Worm (Caenorhabditis elegans): ENCODE data around the gene Y39A1C.1.

Y39A1C.1 gene

DNA sequence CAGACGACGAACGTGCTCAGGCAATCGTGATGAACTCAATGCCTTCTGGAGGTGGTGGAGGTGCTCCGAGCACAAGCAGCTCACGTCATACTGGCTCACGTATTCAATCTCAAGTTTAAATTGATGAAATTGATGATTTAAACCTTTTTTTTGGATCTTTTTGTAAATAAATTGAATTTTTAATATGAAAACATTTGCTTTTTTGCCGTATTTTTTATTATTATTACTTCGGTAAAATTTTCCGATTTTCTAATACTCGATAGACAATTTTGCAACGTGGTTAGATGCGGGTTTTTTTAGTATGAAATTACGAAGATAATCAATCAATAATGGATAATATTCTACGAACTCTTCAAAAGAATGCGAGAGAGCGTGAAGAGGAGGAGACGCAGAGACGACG lies 2.7 kb downstream of the Y39A1C.1 start, which contains the start of gene oxi-1:
Gene oxi-1 (plus strand): TSS at position 301 of the 400 bp plus-strand sequence.
- TF ChIP-seq fax-1 (tag; optimal IDR thresholded peaks at IDR 0.05): no peak
- TF ChIP-seq unc-55 (GFP tag; optimal IDR thresholded peaks at IDR 0.05): no peak
- TF ChIP-seq mec-3 (tag; optimal IDR thresholded peaks at IDR 0.05; ENCODE audit: borderline replicate concordance): no peak
- TF ChIP-seq sdc-2 (tag; optimal IDR thresholded peaks at IDR 0.05): no peak
- TF ChIP-seq hlh-15 (tag; optimal IDR thresholded peaks at IDR 0.05): no peak

ce11 chrIII:10861375-10861774 lies 6.1 kb downstream of the Y39A1C.1 start:
- TF ChIP-seq ceh-48 (tag; optimal IDR thresholded peaks at IDR 0.05) (peak; percentile 42), elt-2 (tag; optimal IDR thresholded peaks at IDR 0.05) (no peak), ceh-2 (tag; optimal IDR thresholded peaks at IDR 0.05) (no peak)

DNA sequence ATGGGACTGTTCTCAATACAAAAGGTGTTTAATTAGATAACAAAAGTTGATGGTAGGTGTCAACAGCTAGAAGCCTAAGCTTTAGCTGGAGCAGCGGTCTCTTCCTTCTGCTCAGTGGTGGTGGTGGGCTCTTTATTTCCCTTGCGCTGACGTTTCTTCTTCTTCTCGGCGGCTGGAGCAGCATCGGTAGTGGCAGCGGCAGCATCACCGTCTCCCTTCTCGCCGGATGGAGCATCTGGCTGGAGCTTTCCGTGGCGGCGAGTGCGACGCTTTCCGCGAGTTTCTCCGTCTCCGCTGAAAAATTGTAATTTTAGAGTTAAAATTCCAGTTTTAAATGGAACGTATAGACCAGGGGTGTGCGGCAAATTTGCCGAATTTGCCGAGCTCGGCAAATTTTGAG lies 11.8 kb downstream of the Y39A1C.1 start:
- TF ChIP-seq ref-2 (tag; optimal IDR thresholded peaks at IDR 0.05) (no peak), C08G9.2 (tag; optimal IDR thresholded peaks at IDR 0.05) (no peak), ceh-14 (tag; optimal IDR thresholded peaks at IDR 0.05) (no peak), ceh-6 (GFP tag; optimal IDR thresholded peaks at IDR 0.05) (no peak), F13H6.1 (tag; optimal IDR thresholded peaks at IDR 0.05) (no peak), nhr-11 (tag; optimal IDR thresholded peaks at IDR 0.05) (no peak), K09A11.1 (tag; optimal IDR thresholded peaks at IDR 0.05; ENCODE audit: insufficient read depth) (no peak), T23F11.4 (GFP tag; optimal IDR thresholded peaks at IDR 0.05) (no peak), fkh-10 (GFP tag; optimal IDR thresholded peaks at IDR 0.05) (no peak), unc-42 (tag; optimal IDR thresholded peaks at IDR 0.05) (no peak), fkh-6 (tag; optimal IDR thresholded peaks at IDR 0.05) (no peak), rnt-1 (tag; optimal IDR thresholded peaks at IDR 0.05) (no peak), ceh-19 (GFP tag; optimal IDR thresholded peaks at IDR 0.05) (no peak), mec-3 (tag; optimal IDR thresholded peaks at IDR 0.05; ENCODE audit: borderline replicate concordance) (no peak), ceh-18 (tag; optimal IDR thresholded peaks at IDR 0.05) (no peak), sox-4 (tag; optimal IDR thresholded peaks at IDR 0.05) (no peak), unc-3 (GFP tag; conservative IDR thresholded peaks at IDR 0.05) (no peak), unc-3 (tag; optimal IDR thresholded peaks at IDR 0.05) (no peak), nhr-232 (tag; optimal IDR thresholded peaks at IDR 0.05) (no peak), ceh-24 (tag; optimal IDR thresholded peaks at IDR 0.05) (no peak), elt-2 (tag; optimal IDR thresholded peaks at IDR 0.05) (no peak)

DNA sequence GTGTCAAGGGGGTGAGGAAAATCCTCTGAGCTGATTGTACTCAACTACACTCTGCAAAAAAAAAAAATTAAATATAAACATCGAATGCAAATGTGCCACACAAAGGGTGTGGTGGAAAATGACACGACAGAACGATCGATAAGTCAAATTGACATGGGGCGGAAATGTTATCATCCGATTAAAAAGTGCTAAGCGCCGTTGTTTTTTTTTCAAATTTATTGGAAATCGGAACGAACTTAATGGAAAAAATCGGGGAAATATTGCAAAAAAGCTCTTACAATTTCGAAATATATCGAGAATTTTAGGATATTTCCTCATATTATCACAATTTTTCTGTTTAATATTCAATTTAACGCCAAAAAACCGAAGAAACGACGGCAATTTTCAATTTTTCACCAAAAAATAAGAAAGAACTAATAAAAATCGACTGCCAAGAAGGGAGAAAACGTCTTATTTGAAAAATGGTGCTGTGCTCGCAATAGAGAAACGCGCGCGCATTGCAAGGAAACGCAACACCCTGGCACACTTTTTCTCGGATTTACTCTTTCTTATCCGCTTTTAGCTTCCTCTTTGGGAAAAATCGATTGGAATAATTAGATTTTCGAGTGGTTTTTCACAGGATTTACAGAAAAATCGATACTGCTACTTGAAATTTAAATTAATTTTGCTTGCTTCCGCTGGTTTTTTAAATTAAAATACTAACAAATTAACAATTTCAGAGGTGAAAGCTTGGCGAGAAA lies 13.6 kb downstream of the Y39A1C.1 start, which contains the start of the genes cey-4 and vps-50:
Gene cey-4 (minus strand): TSS at position 51 of the 740 bp plus-strand sequence.
Gene vps-50 (plus strand): TSS at position 541 of the 740 bp plus-strand sequence.
- TF ChIP-seq lin-11 (tag; optimal IDR thresholded peaks at IDR 0.05): no peak
- no peak for TF ChIP-seq hlh-6 (tag; optimal IDR thresholded peaks at IDR 0.05)
- TF ChIP-seq madf-2 (tag; optimal IDR thresholded peaks at IDR 0.05): no peak
- TF ChIP-seq ceh-48 (tag; optimal IDR thresholded peaks at IDR 0.05): peak; percentile 57
- TF ChIP-seq dve-1 (tag; optimal IDR thresholded peaks at IDR 0.05): peak; percentile 20
- no peak for TF ChIP-seq tbx-7 (tag; optimal IDR thresholded peaks at IDR 0.05)
- TF ChIP-seq nfya-1 (tag; optimal IDR thresholded peaks at IDR 0.05): no peak
- no peak for TF ChIP-seq ceh-45 (GFP tag; IDR thresholded peaks at IDR 0.05)
- TF ChIP-seq ceh-24 (tag; optimal IDR thresholded peaks at IDR 0.05): no peak
- TF ChIP-seq unc-86 (tag; optimal IDR thresholded peaks at IDR 0.05): peak; percentile 31
- TF ChIP-seq unc-3 (GFP tag; conservative IDR thresholded peaks at IDR 0.05): no peak
- TF ChIP-seq unc-3 (tag; optimal IDR thresholded peaks at IDR 0.05): peak; percentile 26
- TF ChIP-seq unc-42 (tag; optimal IDR thresholded peaks at IDR 0.05): peak; percentile 68
- TF ChIP-seq pros-1 (tag; optimal IDR thresholded peaks at IDR 0.05): no peak
- peak; percentile 60 for TF ChIP-seq ceh-31 (tag; optimal IDR thresholded peaks at IDR 0.05)
- TF ChIP-seq K02D7.2 (tag; optimal IDR thresholded peaks at IDR 0.05): no peak
- TF ChIP-seq eyg-1 (tag; optimal IDR thresholded peaks at IDR 0.05): no peak
- no peak for TF ChIP-seq C38D4.7 (GFP tag; optimal IDR thresholded peaks at IDR 0.05)
- TF ChIP-seq syd-9 (tag; optimal IDR thresholded peaks at IDR 0.05): no peak
- peak; percentile 6 for TF ChIP-seq elt-2 (tag; optimal IDR thresholded peaks at IDR 0.05)
- TF ChIP-seq ztf-16 (tag; optimal IDR thresholded peaks at IDR 0.05): peak; percentile 35
- no peak for TF ChIP-seq mec-3 (tag; optimal IDR thresholded peaks at IDR 0.05; ENCODE audit: borderline replicate concordance)
- peak; percentile 35 for TF ChIP-seq tbx-2 (tag; optimal IDR thresholded peaks at IDR 0.05)
- TF ChIP-seq sox-2 (GFP tag; IDR thresholded peaks at IDR 0.05): no peak

Data from whole organism, late embryonic.